Fruit fly (Drosophila melanogaster) ovary, adult (tissue): ENCODE data around the gene CG13720.

Experiments used
- CG17801 ChIP-seq: fragments of 200-800 bp; optimal IDR thresholded peaks from 2 replicates; lab custom pipeline; 2019; ENCODE audit warnings: missing biosample characterization, mild to moderate bottlenecking, missing genetic modification characterization, moderate library complexity; ENCODE audit not compliant: partially characterized antibody

CG13720 gene

DNA sequence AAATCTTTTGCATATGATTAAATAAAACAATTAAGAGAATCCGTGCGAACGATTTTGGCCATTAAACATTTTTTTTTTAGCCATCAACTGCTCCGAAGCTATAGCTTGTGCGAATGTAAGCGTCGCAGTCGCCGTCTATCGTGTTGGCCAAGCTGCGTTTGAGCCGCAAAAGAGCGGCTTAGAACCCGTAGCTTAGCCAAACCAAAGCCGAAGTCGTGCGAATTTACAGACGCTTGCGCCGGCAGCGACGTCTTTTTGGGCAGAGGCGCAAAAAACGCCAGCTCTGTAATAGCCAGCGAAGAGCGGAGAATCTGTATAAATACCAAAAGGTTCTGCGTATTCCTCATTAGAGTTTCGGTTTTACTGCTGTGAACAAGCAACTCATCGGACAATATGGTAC lies 20.4 kb downstream of the CG13720 start, which contains the start of gene CG7465:
CG7465 (plus strand) TSS at position 346 of the 400 bp plus-strand sequence.
- TF ChIP-seq CG17801 (GFP tag; lab: Kevin White, UChicago): no peak

DNA sequence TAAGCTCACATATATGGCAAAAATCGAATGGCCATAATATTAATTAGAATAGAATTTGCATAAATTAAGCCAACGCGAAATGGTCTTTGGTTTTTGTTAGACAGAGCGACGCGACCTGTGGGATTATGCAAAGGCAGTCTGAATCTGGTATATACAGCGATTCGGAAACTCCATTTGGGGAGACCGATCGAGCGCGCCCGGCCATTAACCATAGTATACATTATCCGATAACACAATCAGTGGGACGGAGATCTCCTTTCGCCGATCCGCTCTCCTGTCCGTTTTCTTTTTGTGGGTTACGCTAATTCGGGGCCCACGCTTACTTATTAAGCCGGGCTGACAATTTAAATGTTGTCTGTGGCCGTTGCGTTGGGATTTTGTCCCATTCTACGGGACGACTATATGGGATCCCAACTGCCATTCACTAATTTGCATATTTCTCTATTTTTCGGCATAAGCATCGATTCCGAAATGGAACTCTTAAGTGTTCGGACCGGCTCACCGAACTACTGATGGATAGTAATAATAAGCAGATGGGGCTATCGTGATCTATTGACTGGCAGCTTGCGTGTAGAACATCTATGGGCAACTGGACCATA lies 22.5 kb downstream of the CG13720 start:
- no peak for TF ChIP-seq CG17801 (GFP tag; lab: Kevin White, UChicago)

- no peak for TF ChIP-seq CG17801 (GFP tag; lab: Kevin White, UChicago)
Measured at dm6 chr3L:4475704-4476103, 24.6 kb downstream of the CG13720 start.

DNA sequence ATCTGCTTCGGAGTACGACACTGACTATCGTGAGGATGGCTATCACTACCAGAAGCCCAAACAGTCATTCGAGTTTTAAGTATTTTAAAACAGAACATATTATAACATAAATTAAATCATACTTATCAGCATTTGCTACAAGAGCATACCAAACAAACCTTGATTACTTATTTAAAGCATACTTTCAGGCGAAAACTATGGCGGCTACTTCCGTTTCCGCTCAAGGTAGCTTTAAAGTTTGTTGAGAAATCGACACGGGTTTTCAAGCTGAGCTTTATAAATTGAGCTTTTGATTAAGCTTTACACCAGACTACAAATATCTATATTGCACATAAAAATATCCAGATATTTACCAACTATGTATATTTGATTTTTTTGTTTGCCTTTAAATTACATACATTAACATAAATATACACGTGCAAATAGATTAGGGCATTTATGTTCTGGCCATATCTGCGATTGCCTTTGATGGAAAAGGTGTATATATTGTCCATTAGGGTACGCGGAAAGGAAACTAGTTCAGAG lies 25.3 kb downstream of the CG13720 start:
- TF ChIP-seq CG17801 (GFP tag; lab: Kevin White, UChicago): peak; percentile 86

DNA sequence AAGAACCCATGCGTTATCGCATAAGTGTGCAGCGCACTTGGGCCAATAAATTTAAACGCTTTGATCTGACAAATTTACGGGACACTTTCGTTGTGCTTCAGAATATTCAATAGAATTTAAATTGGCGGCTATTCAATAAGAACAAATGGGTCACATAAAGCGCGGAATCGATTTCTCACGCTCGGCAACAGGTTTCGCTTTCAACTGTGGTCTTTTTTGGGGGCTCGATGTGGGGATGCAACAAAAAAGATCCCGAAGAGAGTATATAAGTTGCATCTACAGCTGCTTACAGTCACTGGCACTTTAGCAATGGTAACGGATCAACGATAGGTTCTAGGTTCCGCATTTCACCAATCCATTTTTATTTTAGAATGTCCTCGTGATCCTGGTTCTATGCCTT lies 27.5 kb downstream of the CG13720 start, which contains the start of gene CG11349:
CG11349 (plus strand) TSS at position 301 of the 400 bp plus-strand sequence.
- no peak for TF ChIP-seq CG17801 (GFP tag; lab: Kevin White, UChicago)

dm6 chr3L:4471449-4471848 lies 28.9 kb downstream of the CG13720 start, which contains the start of gene CG32248:
CG32248 (plus strand) TSS chr3L:4471749.
- no peak for TF ChIP-seq CG17801 (GFP tag; lab: Kevin White, UChicago)

dm6 chr3L:4469701-4470100 lies 30.6 kb downstream of the CG13720 start, which contains the start of gene CG32249:
CG32249 (plus strand) TSS chr3L:4470001.
- no peak for TF ChIP-seq CG17801 (GFP tag; lab: Kevin White, UChicago)

dm6 chr3L:4466530-4466929 lies 33.8 kb downstream of the CG13720 start, which contains the start of gene CG32241:
CG32241 (minus strand) TSS chr3L:4466630.
- TF ChIP-seq CG17801 (GFP tag; lab: Kevin White, UChicago): no peak

dm6 chr3L:4463773-4464301 lies 36.5 kb downstream of the CG13720 start, which contains the start of gene CG15024:
CG15024 (minus strand) TSS chr3L:4463823.
- no peak for TF ChIP-seq CG17801 (GFP tag; lab: Kevin White, UChicago)

DNA sequence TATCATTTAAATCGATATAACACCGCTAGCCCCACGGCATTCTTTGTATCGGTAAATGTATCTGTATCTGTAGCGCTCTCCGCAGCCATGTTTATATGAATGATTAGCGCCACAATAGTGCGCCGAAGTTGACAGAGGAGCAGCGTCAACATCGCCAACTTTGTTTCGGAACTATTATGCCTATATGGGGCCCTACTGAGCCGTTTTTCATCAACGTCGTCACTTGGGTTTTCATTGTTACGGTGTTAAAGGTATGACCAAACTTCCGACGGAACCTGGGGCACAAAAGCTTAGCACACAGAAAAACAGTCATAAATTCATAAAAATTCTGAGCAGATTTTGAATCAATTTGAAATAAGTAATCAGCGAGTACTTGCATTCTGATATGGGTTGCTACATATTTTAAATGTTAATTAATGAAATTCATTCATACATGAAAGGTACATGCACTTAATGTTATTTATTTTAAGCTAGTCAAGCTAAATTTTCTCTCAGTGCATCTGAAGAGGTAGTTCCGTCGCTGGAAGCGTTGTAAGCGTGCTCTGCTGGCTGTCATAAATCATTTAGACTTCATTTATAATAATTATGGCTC lies 38.8 kb downstream of the CG13720 start, which contains the start of gene CG15023:
CG15023 (minus strand) TSS at position 51 of the 592 bp plus-strand sequence.
- no peak for TF ChIP-seq CG17801 (GFP tag; lab: Kevin White, UChicago)

- TF ChIP-seq CG17801 (GFP tag; lab: Kevin White, UChicago): no peak
Measured at dm6 chr3L:4460307-4461088, 39.8 kb downstream of the CG13720 start, which contains the start of gene CG15022. CG15022 (minus strand) TSS chr3L:4460317.

dm6 chr3L:4458063-4458462 lies 42.2 kb downstream of the CG13720 start, which contains the start of gene CG11345:
CG11345 (minus strand) TSS chr3L:4458163.
- no peak for TF ChIP-seq CG17801 (GFP tag; lab: Kevin White, UChicago)
